Worm (Caenorhabditis elegans) whole organism, L4/young adult: ENCODE data around the gene slrp-1.

ENCODE experiments used
- W03F9.2 ChIP-seq: fragments of 150-350 bp; optimal IDR thresholded peaks from 2 replicates; lab custom pipeline; 2014; ENCODE audit warnings: missing biosample characterization, missing genetic modification characterization
- dao-5 ChIP-seq: sonication (generic microtip); optimal IDR thresholded peaks from 2 replicates; lab custom pipeline; 2016; ENCODE audit warnings: missing genotype, missing genetic modification characterization, moderate library complexity, missing compliant biosample characterization

- TF ChIP-seq dao-5 (tag; lab: Kevin White, UChicago) (no peak), W03F9.2 (tag; lab: Kevin White, UChicago) (no peak)
These were observed 27.4 kb downstream of the slrp-1 start, which contains the start of gene F53F4.4 for ce11 chrV:13593083-13593482.
